Worm (Caenorhabditis elegans) whole organism, late embryonic: ENCODE data around the gene K08D8.9.

Experiments
- C38D4.7 ChIP-seq: fragments of 200-800 bp; sonication (Bioruptor generic); optimal IDR thresholded peaks from 2 replicates; lab custom pipeline; 2018; ENCODE audit warnings: mild to moderate bottlenecking, missing genetic modification characterization, moderate library complexity, missing compliant biosample characterization
- ama-1 ChIP-seq: fragments of 150-350 bp; optimal IDR thresholded peaks from 2 replicates; lab custom pipeline; 2014
- fax-1 ChIP-seq: sonication (generic microtip); optimal IDR thresholded peaks from 2 replicates; lab custom pipeline; 2016; ENCODE audit warnings: missing genotype, missing genetic modification characterization, missing compliant biosample characterization
- hlh-6 ChIP-seq: sonication (generic microtip); optimal IDR thresholded peaks from 2 replicates; lab custom pipeline; 2016; ENCODE audit warnings: missing genotype, missing genetic modification characterization, missing compliant biosample characterization
- hlh-8 ChIP-seq: sonication (generic microtip); optimal IDR thresholded peaks from 2 replicates; lab custom pipeline; 2016; ENCODE audit warnings: missing genotype, missing genetic modification characterization, missing compliant biosample characterization
- nhr-11 ChIP-seq: fragments of 150-350 bp; optimal IDR thresholded peaks from 2 replicates; lab custom pipeline; 2014; ENCODE audit warnings: missing biosample characterization, missing genetic modification characterization
- odd-2 ChIP-seq: sonication (generic microtip); optimal IDR thresholded peaks from 2 replicates; lab custom pipeline; 2017; ENCODE audit warnings: antibody characterized with exemption, mild to moderate bottlenecking, missing genetic modification characterization, missing compliant biosample characterization
- pha-4 ChIP-seq: fragments of 150-350 bp; optimal IDR thresholded peaks from 2 replicates; lab custom pipeline; 2018; ENCODE audit warnings: missing biosample characterization, missing genetic modification reagents, missing genetic modification characterization
- rnt-1 ChIP-seq: sonication (generic microtip); optimal IDR thresholded peaks from 2 replicates; lab custom pipeline; 2016; ENCODE audit warnings: missing genetic modification characterization, missing compliant biosample characterization
- sox-4 ChIP-seq: sonication (generic microtip); optimal IDR thresholded peaks from 2 replicates; lab custom pipeline; 2017; ENCODE audit warnings: mild to moderate bottlenecking, missing genetic modification characterization, inconsistent platforms, missing compliant biosample characterization
- tbx-2 ChIP-seq: sonication (generic microtip); optimal IDR thresholded peaks from 2 replicates; lab custom pipeline; 2016; ENCODE audit warnings: missing genetic modification characterization, missing compliant biosample characterization
- unc-3 ChIP-seq, 2 experiments: fragments of 200-800 bp in 1 of 2; sonication (Bioruptor generic) in 1 of 2; sonication (generic microtip) in 1 of 2; conservative IDR thresholded peaks in 1 of 2; optimal IDR thresholded peaks in 1 of 2; 2 replicates each; pipeline versions ENCODE4 v1.3.6 to Lab custom; 2016 to 2022; ENCODE audit warnings: missing compliant biosample characterization in 2 of 2, missing genetic modification characterization in 2 of 2, missing genetic modification reagents in 1 of 2

ce11 chrIV:12918256-12918655 lies 18.8 kb downstream of the K08D8.9 start, which contains the start of gene C32H11.3:
- TF ChIP-seq unc-3 (GFP tag; conservative IDR thresholded peaks at IDR 0.05; lab: Robert Waterston, UW) (no peak), unc-3 (tag; optimal IDR thresholded peaks at IDR 0.05; lab: Kevin White, UChicago) (no peak), ama-1 (lab: Kevin White, UChicago) (no peak), C38D4.7 (no peak), sox-4 (tag; lab: Kevin White, UChicago) (no peak), hlh-6 (tag; lab: Kevin White, UChicago) (no peak), rnt-1 (tag; lab: Kevin White, UChicago) (no peak), fax-1 (tag; lab: Kevin White, UChicago) (no peak), nhr-11 (no peak), hlh-8 (no peak), odd-2 (tag; lab: Kevin White, UChicago) (no peak), tbx-2 (tag; lab: Kevin White, UChicago) (no peak), pha-4 (tag; lab: Kevin White, UChicago) (no peak)
